Worm (Caenorhabditis elegans) whole organism, L2 larva: Measurements from ENCODE around the gene Y50D4B.1.

Experiments
- nhr-23 ChIP-seq: fragments of 150-350 bp; optimal IDR thresholded peaks from 2 replicates; lab custom pipeline; 2014; ENCODE audit warnings: missing biosample characterization, missing genetic modification reagents, missing genetic modification characterization
- nhr-237 ChIP-seq: fragments of 150-350 bp; optimal IDR thresholded peaks from 2 replicates; lab custom pipeline; 2014; ENCODE audit warnings: missing biosample characterization, missing genetic modification characterization
- unc-55 ChIP-seq: fragments of 150-350 bp; sonication (generic microtip); optimal IDR thresholded peaks from 3 replicates; lab custom pipeline; 2014; ENCODE audit warnings: missing biosample characterization, missing genetic modification reagents, missing genetic modification characterization
- unc-62 ChIP-seq: fragments of 150-350 bp; optimal IDR thresholded peaks from 2 replicates; lab custom pipeline; 2014; ENCODE audit warnings: missing biosample characterization, missing genetic modification reagents, missing genetic modification characterization
- ztf-11 ChIP-seq: sonication (generic microtip); optimal IDR thresholded peaks from 2 replicates; lab custom pipeline; 2017; ENCODE audit warnings: missing biosample characterization, missing genetic modification characterization

DNA sequence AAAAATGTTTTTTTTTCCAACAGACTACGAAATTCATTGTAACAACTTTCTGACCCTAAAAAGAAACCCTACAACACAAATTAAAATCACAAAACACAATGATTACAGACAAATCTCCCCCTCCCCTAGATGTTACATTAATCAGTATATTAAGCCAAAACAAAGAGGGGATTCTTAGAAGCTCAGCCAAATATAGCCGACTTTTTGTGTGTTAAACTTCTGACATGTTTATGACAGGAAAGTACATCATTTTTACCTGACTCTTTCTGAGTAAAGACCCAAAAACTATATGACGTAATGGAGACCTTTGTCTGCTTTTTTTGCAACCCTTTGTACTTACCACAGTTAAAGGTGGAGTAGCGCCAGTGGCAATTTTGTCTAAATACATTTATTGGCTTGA, 7.3 kb downstream of the Y50D4B.1 start:
- TF ChIP-seq unc-62 (GFP tag; lab: Kevin White, UChicago): no peak
- TF ChIP-seq unc-55 (GFP tag; lab: Kevin White, UChicago): no peak
- TF ChIP-seq nhr-23 (tag; lab: Kevin White, UChicago): no peak
- no peak for TF ChIP-seq ztf-11 (tag; lab: Kevin White, UChicago)
- no peak for TF ChIP-seq nhr-237 (tag; lab: Kevin White, UChicago)
